Worm (Caenorhabditis elegans): Measurements from ENCODE around the gene F56C3.1.
"Not testable (repeated sequence)": the region's sequence is repeated elsewhere in the genome, so short reads cannot be mapped to it uniquely, and the experiment has no call there.

The F56C3.1 gene

ce11 chrX:1389382-1389983 lies 2.4 kb downstream of the F56C3.1 start (continued):
- TF ChIP-seq nhr-25 (tag; optimal IDR thresholded peaks at IDR 0.05) (peak; percentile 79), mml-1 (tag; optimal IDR thresholded peaks at IDR 0.05) (no peak), elt-3 (tag; optimal IDR thresholded peaks at IDR 0.05) (peak in 1 of 3 experiments; percentile 94), nhr-23 (tag; optimal IDR thresholded peaks at IDR 0.05) (peak; percentile 94), elt-1 (tag; optimal IDR thresholded peaks at IDR 0.05) (no peak), fos-1 (tag; optimal IDR thresholded peaks at IDR 0.05) (peak; percentile 74)

ce11 chrX:1393891-1394290 lies 6.8 kb downstream of the F56C3.1 start, which contains the start of gene F56C3.9:
F56C3.9 (minus strand) TSS chrX:1393991.
- TF ChIP-seq lin-15B (tag; optimal IDR thresholded peaks at IDR 0.05) (no peak), ZK546.5 (tag; optimal IDR thresholded peaks at IDR 0.05) (no peak), nhr-237 (tag; optimal IDR thresholded peaks at IDR 0.05) (no peak), sea-2 (GFP tag; optimal IDR thresholded peaks at IDR 0.05) (no peak), nhr-28 (tag; optimal IDR thresholded peaks at IDR 0.05) (no peak), snpc-4 (tag; optimal IDR thresholded peaks at IDR 0.05) (no peak), zag-1 (tag; optimal IDR thresholded peaks at IDR 0.05) (no peak), nhr-77 (tag; optimal IDR thresholded peaks at IDR 0.05) (no peak), ztf-4 (tag; optimal IDR thresholded peaks at IDR 0.05) (no peak), daf-12 (tag; optimal IDR thresholded peaks at IDR 0.05) (no peak), nhr-12 (tag; optimal IDR thresholded peaks at IDR 0.05) (no peak), elt-2 (tag; optimal IDR thresholded peaks at IDR 0.05) (no peak), pha-4 (tag; optimal IDR thresholded peaks at IDR 0.05) (no peak), egl-5 (tag; optimal IDR thresholded peaks at IDR 0.05) (no peak), fos-1 (tag; optimal IDR thresholded peaks at IDR 0.05) (no peak), jun-1 (tag; optimal IDR thresholded peaks at IDR 0.05) (no peak)

ce11 chrX:1394437-1394836 lies 7.3 kb downstream of the F56C3.1 start:
- peak; percentile 4 for TF ChIP-seq elt-2 (tag; optimal IDR thresholded peaks at IDR 0.05)
- no peak for TF ChIP-seq ceh-82 (tag; optimal IDR thresholded peaks at IDR 0.05)

- TF ChIP-seq nhr-23 (tag; optimal IDR thresholded peaks at IDR 0.05): peak; percentile 18
- TF ChIP-seq egl-27 (tag; optimal IDR thresholded peaks at IDR 0.05): peak; percentile 32
- peak; percentile 65 for TF ChIP-seq egl-5 (tag; optimal IDR thresholded peaks at IDR 0.05)
- peak; percentile 72 for TF ChIP-seq pqm-1 (tag; optimal IDR thresholded peaks at IDR 0.05)
- TF ChIP-seq jun-1 (tag; optimal IDR thresholded peaks at IDR 0.05): peak; percentile 86
- TF ChIP-seq elt-3 (tag; optimal IDR thresholded peaks at IDR 0.05): peak in 1 of 3 experiments; percentile 27
- no peak for TF ChIP-seq tbx-2 (tag; optimal IDR thresholded peaks at IDR 0.05)
- TF ChIP-seq eor-1 (tag; optimal IDR thresholded peaks at IDR 0.05): no peak
- peak; percentile 74 for TF ChIP-seq nhr-43 (tag; optimal IDR thresholded peaks at IDR 0.05; ENCODE audit: poor library complexity, severe bottlenecking)
- peak; percentile 14 for TF ChIP-seq nfya-1 (tag; optimal IDR thresholded peaks at IDR 0.05; ENCODE audit: insufficient read depth)
These were observed 8.7 kb downstream of the F56C3.1 start for ce11 chrX:1395793-1396192.

ce11 chrX:1397516-1397915 lies 10.4 kb downstream of the F56C3.1 start, which contains the start of gene H39E20.1:
H39E20.1 (minus strand) TSS chrX:1397616.
- TF ChIP-seq nfya-1 (tag; optimal IDR thresholded peaks at IDR 0.05; ENCODE audit: insufficient read depth) (no peak), R02D3.7 (tag; optimal IDR thresholded peaks at IDR 0.05) (no peak), nhr-76 (tag; optimal IDR thresholded peaks at IDR 0.05) (no peak)

- TF ChIP-seq nhr-77 (tag; optimal IDR thresholded peaks at IDR 0.05) (no peak), nhr-25 (tag; optimal IDR thresholded peaks at IDR 0.05) (no peak), pha-4 (tag; optimal IDR thresholded peaks at IDR 0.05) (peak; percentile 28)
These were observed 14.1 kb downstream of the F56C3.1 start, which contains the start of gene ZK402.5 for ce11 chrX:1401259-1401658. ZK402.5 (minus strand) TSS chrX:1401359.

- not testable (repeated sequence) for TF ChIP-seq aly-2, ztf-11, jun-1 (tag; optimal IDR thresholded peaks at IDR 0.05)
These were observed 16.3 kb downstream of the F56C3.1 start, which contains the start of gene ZK402.2 for ce11 chrX:1403444-1403843. ZK402.2 (plus strand) TSS chrX:1403744.
